Worm (Caenorhabditis elegans) whole organism, young adult: ENCODE results near the gene F28C6.10.

Source experiments
- B0019.2 ChIP-seq: fragments of 200-800 bp; sonication (Bioruptor generic); conservative IDR thresholded peaks from 2 replicates; pipeline ENCODE4 v1.3.6; 2022; ENCODE audit warnings: missing genetic modification reagents, missing genetic modification characterization, missing compliant biosample characterization
- D2030.7 ChIP-seq: fragments of 200-800 bp; sonication (Bioruptor generic); IDR thresholded peaks from 2 replicates; pipeline ENCODE4 v1.3.6; 2022; ENCODE audit warnings: missing genetic modification reagents, missing genetic modification characterization, missing compliant biosample characterization
- F23B12.7 ChIP-seq: sonication (generic microtip); optimal IDR thresholded peaks from 2 replicates; lab custom pipeline; 2017; ENCODE audit warnings: missing genetic modification characterization, mild to moderate bottlenecking, missing compliant biosample characterization, antibody characterized with exemption, moderate library complexity; ENCODE audit not compliant: insufficient read depth
- F55B11.4 ChIP-seq: sonication (generic microtip); optimal IDR thresholded peaks from 2 replicates; lab custom pipeline; 2016; ENCODE audit warnings: missing compliant biosample characterization, missing genetic modification characterization, borderline replicate concordance; ENCODE audit not compliant: insufficient read depth
- F57C9.4 ChIP-seq: sonication (generic microtip); optimal IDR thresholded peaks from 2 replicates; lab custom pipeline; 2017; ENCODE audit warnings: mild to moderate bottlenecking, missing genetic modification characterization, missing compliant biosample characterization
- K12H6.12 ChIP-seq: fragments of 200-800 bp; sonication (Bioruptor generic); optimal IDR thresholded peaks from 2 replicates; lab custom pipeline; 2018; ENCODE audit warnings: mild to moderate bottlenecking, missing genetic modification characterization, missing compliant biosample characterization
- T26A5.8 ChIP-seq: sonication (generic microtip); optimal IDR thresholded peaks from 2 replicates; lab custom pipeline; 2016; ENCODE audit warnings: missing genetic modification characterization, missing compliant biosample characterization
- Y56A3A.18 ChIP-seq: fragments of 200-800 bp; sonication (Bioruptor generic); IDR thresholded peaks from 2 replicates; pipeline ENCODE4 v1.3.6; 2022; ENCODE audit warnings: missing genetic modification reagents, missing genetic modification characterization, missing compliant biosample characterization
- Y79H2A.3 ChIP-seq: fragments of 200-800 bp; sonication (Bioruptor generic); conservative IDR thresholded peaks from 2 replicates; pipeline ENCODE4 v1.3.6; 2022; ENCODE audit warnings: missing genetic modification reagents, missing genetic modification characterization, missing compliant biosample characterization
- aptf-3 ChIP-seq: fragments of 200-800 bp; sonication (Bioruptor generic); IDR thresholded peaks from 2 replicates; pipeline ENCODE4 v1.3.6; 2022; ENCODE audit warnings: missing genetic modification characterization, missing compliant biosample characterization
- attf-6 ChIP-seq: fragments of 200-800 bp; sonication (Bioruptor generic); IDR thresholded peaks from 2 replicates; pipeline ENCODE4 v1.3.6; 2022; ENCODE audit warnings: missing genetic modification reagents, missing genetic modification characterization, missing compliant biosample characterization
- bed-1 ChIP-seq: fragments of 200-800 bp; sonication (Bioruptor generic); IDR thresholded peaks from 2 replicates; pipeline ENCODE4 v1.3.6; 2022; ENCODE audit warnings: missing genetic modification reagents, missing genetic modification characterization, missing compliant biosample characterization
- cebp-1 ChIP-seq, 2 experiments: fragments of 200-800 bp in 1 of 2; sonication (Bioruptor generic) in 1 of 2; sonication (generic microtip) in 1 of 2; IDR thresholded peaks in 1 of 2; optimal IDR thresholded peaks in 1 of 2; 2 replicates each; pipeline versions ENCODE4 v1.3.6 to Lab custom; 2017 to 2022; ENCODE audit warnings: missing compliant biosample characterization in 2 of 2, missing genetic modification characterization in 2 of 2, mild to moderate bottlenecking in 1 of 2, missing genetic modification reagents in 1 of 2, moderate library complexity in 1 of 2
- cebp-2 ChIP-seq: fragments of 200-800 bp; sonication (Bioruptor generic); IDR thresholded peaks from 2 replicates; pipeline ENCODE4 v1.3.6; 2022; ENCODE audit warnings: missing genetic modification characterization, missing compliant biosample characterization
- ceh-79 ChIP-seq: sonication (generic microtip); optimal IDR thresholded peaks from 2 replicates; lab custom pipeline; 2017; ENCODE audit warnings: mild to moderate bottlenecking, missing genetic modification characterization, missing compliant biosample characterization
- hlh-12 ChIP-seq: sonication (generic microtip); optimal IDR thresholded peaks from 2 replicates; lab custom pipeline; 2016; ENCODE audit warnings: missing genetic modification characterization, missing compliant biosample characterization
- hmg-1.2 ChIP-seq: fragments of 200-800 bp; sonication (Bioruptor generic); IDR thresholded peaks from 2 replicates; pipeline ENCODE4 v1.3.6; 2022; ENCODE audit warnings: missing genetic modification reagents, missing genetic modification characterization, missing compliant biosample characterization
- lin-26 ChIP-seq: fragments of 200-800 bp; sonication (Bioruptor generic); IDR thresholded peaks from 2 replicates; pipeline ENCODE4 v1.3.6; 2022; ENCODE audit warnings: missing genetic modification reagents, missing genetic modification characterization, missing compliant biosample characterization
- lin-35 ChIP-seq, 3 experiments: fragments of 150-350 bp in 2 of 3; sonication (generic microtip) in 1 of 3; optimal IDR thresholded peaks; 2 replicates each; lab custom pipeline; 2014 to 2018; ENCODE audit warnings: missing biosample characterization in 3 of 3, missing genetic modification characterization in 3 of 3, missing genetic modification reagents in 3 of 3
- lsy-27 ChIP-seq: sonication (generic microtip); optimal IDR thresholded peaks from 2 replicates; lab custom pipeline; 2017; ENCODE audit warnings: missing genetic modification characterization, mild to moderate bottlenecking, missing compliant biosample characterization, antibody characterized with exemption, missing genotype, borderline replicate concordance; ENCODE audit not compliant: insufficient read depth
- madf-10 ChIP-seq: sonication (generic microtip); optimal IDR thresholded peaks from 2 replicates; lab custom pipeline; 2016; ENCODE audit warnings: mild to moderate bottlenecking, missing genetic modification characterization, missing compliant biosample characterization
- madf-6 ChIP-seq: fragments of 200-800 bp; sonication (Bioruptor generic); IDR thresholded peaks from 2 replicates; pipeline ENCODE4 v1.3.6; 2022; ENCODE audit warnings: missing genetic modification reagents, missing genetic modification characterization, missing compliant biosample characterization
- nfya-2 ChIP-seq: fragments of 200-800 bp; sonication (Bioruptor generic); IDR thresholded peaks from 2 replicates; pipeline ENCODE4 v1.3.6; 2022; ENCODE audit warnings: missing genetic modification reagents, missing genetic modification characterization, missing compliant biosample characterization
- nhr-90 ChIP-seq: sonication (generic microtip); optimal IDR thresholded peaks from 2 replicates; lab custom pipeline; 2016; ENCODE audit warnings: missing genotype, mild to moderate bottlenecking, missing genetic modification characterization, missing compliant biosample characterization
- pbrm-1 ChIP-seq: fragments of 200-800 bp; sonication (Bioruptor generic); IDR thresholded peaks from 2 replicates; pipeline ENCODE4 v1.3.6; 2022; ENCODE audit warnings: missing genetic modification reagents, missing genetic modification characterization, missing compliant biosample characterization
- pha-4 ChIP-seq: fragments of 150-350 bp; sonication (generic microtip); optimal IDR thresholded peaks from 2 replicates; lab custom pipeline; 2014; ENCODE audit warnings: missing biosample characterization, missing genetic modification reagents, missing genetic modification characterization
- somi-1 ChIP-seq: fragments of 200-800 bp; sonication (Bioruptor generic); optimal IDR thresholded peaks from 2 replicates; lab custom pipeline; 2018; ENCODE audit warnings: mild to moderate bottlenecking, missing genetic modification characterization, missing compliant biosample characterization
- zim-3 ChIP-seq: sonication (generic microtip); optimal IDR thresholded peaks from 2 replicates; lab custom pipeline; 2017; ENCODE audit warnings: mild to moderate bottlenecking, missing genetic modification characterization, moderate library complexity, missing compliant biosample characterization
- ztf-18 ChIP-seq: sonication (generic microtip); optimal IDR thresholded peaks from 2 replicates; lab custom pipeline; 2016; ENCODE audit warnings: missing genotype, mild to moderate bottlenecking, missing genetic modification characterization, missing compliant biosample characterization
- ztf-6 ChIP-seq: fragments of 200-800 bp; sonication (Bioruptor generic); IDR thresholded peaks from 2 replicates; pipeline ENCODE4 v1.3.6; 2022; ENCODE audit warnings: missing genetic modification reagents, missing genetic modification characterization, missing compliant biosample characterization

Gene F28C6.10

ce11 chrII:8581700-8582099 is 26.1 kb upstream of the F28C6.10 start, which contains the start of gene arl-1:
Gene arl-1 (plus strand): TSS chrII:8582000.
- TF ChIP-seq F57C9.4 (tag; lab: Kevin White, UChicago): no peak
- 0 out of 2 replicates have a peak, but pooled peaks have one; percentile 6 for TF ChIP-seq aptf-3 (GFP tag; lab: Robert Waterston, UW)
- TF ChIP-seq madf-10: no peak

DNA sequence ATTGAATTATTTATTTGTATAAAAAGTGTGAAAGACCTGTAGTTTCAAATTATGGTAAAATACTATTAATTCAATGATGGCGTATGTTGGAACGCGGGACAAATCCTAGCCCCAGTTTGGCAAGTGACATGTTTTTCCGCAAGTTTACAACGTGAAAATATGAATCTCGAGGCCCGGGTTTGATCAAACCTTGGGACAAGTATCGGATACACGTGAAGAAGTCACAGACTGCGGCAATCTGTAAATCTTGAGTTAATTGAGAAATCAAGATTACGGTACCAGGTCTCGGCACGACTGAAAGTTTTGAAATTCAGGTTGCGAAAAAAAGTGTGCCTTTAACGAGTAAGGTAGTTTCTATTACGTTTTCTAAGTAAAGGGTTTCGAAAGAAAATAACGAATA is 24.7 kb upstream of the F28C6.10 start:
- TF ChIP-seq nfya-2 (GFP tag; lab: Robert Waterston, UW): no peak
- no peak for TF ChIP-seq ztf-6 (GFP tag; lab: Robert Waterston, UW)
- TF ChIP-seq cebp-1 (GFP tag; IDR thresholded peaks at IDR 0.05; lab: Robert Waterston, UW): no peak
- peak; percentile 7 for TF ChIP-seq cebp-1 (tag; optimal IDR thresholded peaks at IDR 0.05; lab: Kevin White, UChicago)
- peak; percentile 22; the same call in 1 of the 2 replicates for TF ChIP-seq aptf-3 (GFP tag; lab: Robert Waterston, UW)
- TF ChIP-seq attf-6 (GFP tag; lab: Robert Waterston, UW): no peak
- 0 out of 2 replicates have a peak, but pooled peaks have one; percentile 24 for TF ChIP-seq madf-6 (GFP tag; lab: Robert Waterston, UW)
- TF ChIP-seq lin-26 (GFP tag; lab: Robert Waterston, UW): peak; percentile 55; the same call in 1 of the 2 replicates
- TF ChIP-seq lin-35 (GFP tag; optimal IDR thresholded peaks at IDR 0.05; lab: Kevin White, UChicago): no peak
- no peak for TF ChIP-seq hlh-12

DNA sequence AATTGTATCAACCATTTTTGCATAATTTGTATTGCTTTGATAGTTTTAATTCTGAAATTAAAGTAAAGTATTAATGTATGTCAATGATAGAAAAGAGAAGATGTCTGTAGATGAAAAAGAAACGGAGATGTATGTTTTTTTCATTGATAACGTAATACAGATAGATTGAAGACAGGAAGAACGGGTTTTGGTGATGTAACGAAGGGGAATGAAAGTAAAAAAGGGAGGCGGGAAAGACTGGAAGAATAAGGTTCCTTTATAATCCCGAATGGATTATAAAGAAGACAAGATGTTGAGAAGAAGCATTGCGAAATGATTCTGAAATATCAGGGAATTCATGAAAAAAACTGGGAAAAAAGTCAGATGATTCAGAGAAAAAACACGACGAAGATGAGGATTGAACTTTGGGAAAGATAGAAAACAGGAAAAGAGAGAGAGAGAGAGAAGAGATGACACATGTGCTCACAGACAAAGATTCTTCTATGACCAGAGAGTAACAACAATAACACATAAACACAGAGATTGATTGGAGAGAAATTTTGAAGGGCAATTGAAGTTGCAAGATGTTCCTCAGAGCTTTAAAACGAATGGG is 22.6 kb upstream of the F28C6.10 start, which contains the start of gene F54C9.11:
Gene F54C9.11, minus strand, starts transcription at position 51 of the 592 bp plus-strand sequence.
- TF ChIP-seq Y79H2A.3 (GFP tag; lab: Robert Waterston, UW) (no peak), cebp-1 (GFP tag; IDR thresholded peaks at IDR 0.05; lab: Robert Waterston, UW) (peak; percentile 41; the same call in 1 of the 2 replicates), cebp-1 (tag; optimal IDR thresholded peaks at IDR 0.05; lab: Kevin White, UChicago) (peak; percentile 87), madf-10 (no peak), K12H6.12 (tag; lab: Kevin White, UChicago) (no peak), bed-1 (no peak), zim-3 (no peak), lsy-27 (no peak), somi-1 (peak; percentile 35), lin-35 (GFP tag; optimal IDR thresholded peaks at IDR 0.05; lab: Kevin White, UChicago) (peak in 1 of 3 experiments; percentile 20), hlh-12 (no peak), F55B11.4 (tag; lab: Kevin White, UChicago) (no peak), pha-4 (no peak)
- TF ChIP-seq, all 124 proteins: peak for 3

DNA sequence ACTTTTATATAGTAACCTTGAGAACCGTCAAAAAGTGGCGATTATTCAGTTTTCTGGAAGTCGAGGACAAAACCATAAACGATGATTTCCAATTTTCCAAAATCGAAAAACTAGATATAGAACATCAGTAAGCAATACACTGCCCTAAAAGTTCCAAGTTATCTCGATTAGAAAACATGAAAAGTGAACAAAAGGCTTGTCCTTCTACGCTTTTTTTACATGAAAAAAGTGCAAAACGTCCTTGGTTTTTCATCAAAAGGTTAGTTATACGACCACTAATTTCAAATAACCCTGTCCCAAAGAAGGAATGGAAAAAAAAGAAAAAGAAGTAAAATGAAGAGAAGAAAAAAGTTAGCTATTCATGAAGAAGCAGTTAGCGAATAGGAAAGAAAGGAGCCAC is 21.8 kb upstream of the F28C6.10 start:
- no peak for TF ChIP-seq F23B12.7
- no peak for TF ChIP-seq Y56A3A.18
- no peak for TF ChIP-seq ztf-18
- no peak for TF ChIP-seq T26A5.8
- TF ChIP-seq D2030.7 (GFP tag; lab: Robert Waterston, UW): no peak
- no peak for TF ChIP-seq cebp-2 (GFP tag; lab: Robert Waterston, UW)

- TF ChIP-seq nhr-90 (no peak), hmg-1.2 (GFP tag; lab: Robert Waterston, UW) (peak; percentile 39; the same call in 1 of the 2 replicates), pbrm-1 (GFP tag; lab: Robert Waterston, UW) (no peak)
Measured at ce11 chrII:8587660-8588230, 20.0 kb upstream of the F28C6.10 start.

DNA sequence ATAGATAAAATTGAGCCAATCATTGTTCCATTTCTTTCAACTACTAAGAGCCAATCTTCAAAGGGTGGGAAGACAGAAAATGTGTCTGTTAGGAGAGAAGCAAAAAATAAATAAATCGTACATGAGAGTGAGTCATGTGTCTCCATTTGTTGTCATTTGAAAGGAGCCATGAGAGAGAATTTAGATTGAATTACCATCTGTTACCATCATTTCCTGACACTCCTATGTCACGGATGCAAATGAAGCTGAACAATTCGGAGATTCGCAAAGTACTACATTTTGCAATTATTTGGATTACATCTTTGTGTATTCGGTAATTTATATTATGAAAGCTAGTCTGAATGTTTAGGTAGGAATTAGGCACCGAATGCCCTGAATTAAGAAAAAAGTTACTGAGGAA is 19.3 kb upstream of the F28C6.10 start:
- no peak for TF ChIP-seq cebp-2 (GFP tag; lab: Robert Waterston, UW)
- TF ChIP-seq ceh-79: no peak
- no peak for TF ChIP-seq bed-1
- no peak for TF ChIP-seq B0019.2 (GFP tag; lab: Robert Waterston, UW)
